Fruit fly (Drosophila melanogaster) whole organism, embryonic: ENCODE results near the gene Sry-alpha.
A peak's percentile ranks its signal among the peaks of the same experiment; 100 is the strongest.

ENCODE experiments used
- Aef1 ChIP-seq: fragments of 200-800 bp; sonication (Bioruptor generic); IDR thresholded peaks from 3 replicates; pipeline ENCODE4 v1.3.6; 2022; ENCODE audit warnings: missing biosample characterization, missing genetic modification characterization
- BtbVII ChIP-seq: fragments of 200-800 bp; sonication (Bioruptor generic); optimal IDR thresholded peaks from 3 replicates; lab custom pipeline; 2017; ENCODE audit warnings: missing biosample characterization, mild to moderate bottlenecking, missing genetic modification characterization
- CG11560 ChIP-seq: fragments of 200-800 bp; sonication (Bioruptor generic); IDR thresholded peaks from 3 replicates; pipeline ENCODE4 v1.3.6; 2022; ENCODE audit warnings: missing biosample characterization, missing genetic modification characterization
- CG11696 ChIP-seq: fragments of 200-800 bp; sonication (Bioruptor generic); IDR thresholded peaks from 2 replicates; pipeline ENCODE4 v1.3.6; 2022; ENCODE audit warnings: missing biosample characterization, missing genetic modification characterization
- CG12236 ChIP-seq: fragments of 200-800 bp; sonication (Bioruptor generic); optimal IDR thresholded peaks from 2 replicates; lab custom pipeline; 2016; ENCODE audit warnings: missing biosample characterization, missing genetic modification characterization
- CG15011 ChIP-seq: fragments of 200-800 bp; sonication (Bioruptor generic); optimal IDR thresholded peaks from 3 replicates; lab custom pipeline; 2018; ENCODE audit warnings: missing biosample characterization, mild to moderate bottlenecking, missing genetic modification characterization
- CG15479 ChIP-seq: fragments of 200-800 bp; sonication (Bioruptor generic); optimal IDR thresholded peaks from 3 replicates; lab custom pipeline; 2019; ENCODE audit warnings: missing biosample characterization, mild to moderate bottlenecking, missing genetic modification characterization, moderate library complexity
- CG1603 ChIP-seq: fragments of 200-800 bp; sonication (Bioruptor generic); optimal IDR thresholded peaks from 2 replicates; lab custom pipeline; 2019; ENCODE audit warnings: missing biosample characterization, mild to moderate bottlenecking, missing genetic modification characterization, moderate library complexity
- CG16815 ChIP-seq: fragments of 200-800 bp; sonication (Bioruptor generic); optimal IDR thresholded peaks from 3 replicates; lab custom pipeline; 2017; ENCODE audit warnings: missing biosample characterization, mild to moderate bottlenecking, missing genetic modification characterization
- CG17385 ChIP-seq: fragments of 200-800 bp; sonication (Bioruptor generic); optimal IDR thresholded peaks from 3 replicates; lab custom pipeline; 2018; ENCODE audit warnings: missing biosample characterization, mild to moderate bottlenecking, missing genetic modification characterization
- CG17912 ChIP-seq: fragments of 200-800 bp; sonication (Bioruptor generic); optimal IDR thresholded peaks from 2 replicates; lab custom pipeline; 2018; ENCODE audit warnings: missing biosample characterization, mild to moderate bottlenecking, missing genetic modification characterization
- CG2889 ChIP-seq: fragments of 200-800 bp; sonication (Bioruptor generic); IDR thresholded peaks from 3 replicates; pipeline ENCODE4 v1.3.6; 2022; ENCODE audit warnings: missing biosample characterization, missing genetic modification characterization
- CG34224 ChIP-seq: fragments of 200-800 bp; sonication (Bioruptor generic); IDR thresholded peaks from 3 replicates; pipeline ENCODE4 v1.3.6; 2022; ENCODE audit warnings: missing biosample characterization, missing genetic modification characterization; ENCODE audit not compliant: partially characterized antibody
- CG3726 ChIP-seq: fragments of 200-800 bp; sonication (Bioruptor generic); IDR thresholded peaks from 3 replicates; pipeline ENCODE4, ENCODE4 v1.3.6; 2022; ENCODE audit warnings: missing biosample characterization, missing genetic modification characterization
- CG4730 ChIP-seq: fragments of 200-800 bp; sonication (Bioruptor generic); IDR thresholded peaks from 2 replicates; pipeline ENCODE4 v1.3.6; 2022; ENCODE audit warnings: missing biosample characterization, missing genetic modification characterization
- CG4820 ChIP-seq: fragments of 200-800 bp; sonication (Bioruptor generic); optimal IDR thresholded peaks from 3 replicates; lab custom pipeline; 2016; ENCODE audit warnings: missing biosample characterization, missing genetic modification characterization
- CG6254 ChIP-seq: fragments of 200-800 bp; sonication (Bioruptor generic); optimal IDR thresholded peaks from 3 replicates; lab custom pipeline; 2017; ENCODE audit warnings: mild to moderate bottlenecking, missing biosample characterization, missing genetic modification reagents, missing genetic modification characterization
- CG6683 ChIP-seq: fragments of 200-800 bp; sonication (Bioruptor generic); optimal IDR thresholded peaks from 2 replicates; lab custom pipeline; 2017; ENCODE audit warnings: missing biosample characterization, mild to moderate bottlenecking, missing genetic modification characterization, missing genetic modification reagents
- CG8765 ChIP-seq: fragments of 200-800 bp; sonication (Bioruptor generic); IDR thresholded peaks from 2 replicates; pipeline ENCODE4 v1.3.6; 2022; ENCODE audit warnings: missing biosample characterization, missing genetic modification characterization
- CG8944 ChIP-seq: fragments of 200-800 bp; sonication (Bioruptor generic); optimal IDR thresholded peaks from 3 replicates; lab custom pipeline; 2016; ENCODE audit warnings: missing biosample characterization, missing genetic modification characterization
- CG9437 ChIP-seq: fragments of 200-800 bp; sonication (Bioruptor generic); optimal IDR thresholded peaks from 2 replicates; lab custom pipeline; 2018; ENCODE audit warnings: missing biosample characterization, mild to moderate bottlenecking, missing genetic modification characterization
- CG9797 ChIP-seq: fragments of 200-800 bp; sonication (Bioruptor generic); optimal IDR thresholded peaks from 3 replicates; lab custom pipeline; 2018; ENCODE audit warnings: missing biosample characterization, mild to moderate bottlenecking, missing genetic modification characterization
- Camta ChIP-seq: fragments of 200-800 bp; sonication (Bioruptor generic); optimal IDR thresholded peaks from 2 replicates; lab custom pipeline; 2016; ENCODE audit warnings: missing biosample characterization, missing genetic modification characterization
- D19B ChIP-seq: fragments of 200-800 bp; sonication (Bioruptor generic); optimal IDR thresholded peaks from 2 replicates; lab custom pipeline; 2017; ENCODE audit warnings: missing biosample characterization, mild to moderate bottlenecking, missing genetic modification characterization
- Dfd ChIP-seq, 2 experiments: fragments of >200 bp; optimal IDR thresholded peaks; 2 replicates each; lab custom pipeline; 2017; ENCODE audit warnings: missing biosample characterization in 2 of 2, missing genetic modification characterization in 2 of 2
- Ets65A ChIP-seq: fragments of 200-800 bp; sonication (Bioruptor generic); peaks from one replicate; lab custom pipeline; 2016; ENCODE audit warnings: missing biosample characterization, missing genetic modification characterization
- Fer3 ChIP-seq: fragments of 200-800 bp; sonication (Bioruptor generic); optimal IDR thresholded peaks from 2 replicates; lab custom pipeline; 2018; ENCODE audit warnings: missing biosample characterization, mild to moderate bottlenecking, missing genetic modification characterization, moderate library complexity
- HmgD ChIP-seq: fragments of 200-800 bp; sonication (Bioruptor generic); optimal IDR thresholded peaks from 3 replicates; lab custom pipeline; 2016; ENCODE audit warnings: missing biosample characterization, missing genetic modification characterization
- MESR4 ChIP-seq: fragments of 200-800 bp; sonication (Bioruptor generic); optimal IDR thresholded peaks from 2 replicates; lab custom pipeline; 2018; ENCODE audit warnings: missing biosample characterization, mild to moderate bottlenecking, missing genetic modification characterization, moderate library complexity
- Mad ChIP-seq: fragments of 200-800 bp; sonication (Bioruptor generic); optimal IDR thresholded peaks from 2 replicates; lab custom pipeline; 2016; ENCODE audit warnings: missing biosample characterization, missing genetic modification characterization
- Mrtf ChIP-seq: fragments of 200-800 bp; sonication (Bioruptor generic); IDR thresholded peaks from 3 replicates; pipeline ENCODE4 v1.3.6; 2022; ENCODE audit warnings: missing biosample characterization, missing genetic modification characterization
- NK7.1 ChIP-seq: fragments of 200-800 bp; sonication (Bioruptor generic); optimal IDR thresholded peaks from 3 replicates; lab custom pipeline; 2016; ENCODE audit warnings: missing biosample characterization, missing genetic modification characterization
- Ravus ChIP-seq: fragments of 200-800 bp; sonication (Bioruptor generic); IDR thresholded peaks from 2 replicates; pipeline ENCODE4 v1.3.6; 2022; ENCODE audit warnings: missing biosample characterization, missing genetic modification characterization
- Ssrp ChIP-seq: fragments of 200-800 bp; sonication (Bioruptor generic); optimal IDR thresholded peaks from 2 replicates; lab custom pipeline; 2018; ENCODE audit warnings: missing biosample characterization, mild to moderate bottlenecking, missing genetic modification characterization, moderate library complexity
- Taf1 ChIP-seq: fragments of 200-800 bp; sonication (Bioruptor generic); IDR thresholded peaks from 2 replicates; pipeline ENCODE4 v1.3.6; 2022; ENCODE audit warnings: missing biosample characterization, missing genetic modification characterization
- Tbp ChIP-seq: fragments of >200 bp; optimal IDR thresholded peaks from 2 replicates; lab custom pipeline; 2018; ENCODE audit warnings: missing biosample characterization, missing genetic modification characterization
- YL-1 ChIP-seq: fragments of 200-800 bp; sonication (Bioruptor generic); optimal IDR thresholded peaks from 3 replicates; lab custom pipeline; 2017; ENCODE audit warnings: missing biosample characterization, mild to moderate bottlenecking, missing genetic modification characterization
- caup ChIP-seq: fragments of 200-800 bp; sonication (Bioruptor generic); optimal IDR thresholded peaks from 3 replicates; lab custom pipeline; 2017; ENCODE audit warnings: missing biosample characterization, mild to moderate bottlenecking, missing genetic modification characterization, moderate library complexity; ENCODE audit not compliant: severe bottlenecking
- dati ChIP-seq: fragments of 200-800 bp; sonication (Bioruptor generic); IDR thresholded peaks from 2 replicates; pipeline ENCODE4 v1.3.6; 2022; ENCODE audit warnings: missing biosample characterization, missing genetic modification characterization
- disco-r ChIP-seq: fragments of 200-800 bp; sonication (Bioruptor generic); optimal IDR thresholded peaks from 2 replicates; lab custom pipeline; 2016; ENCODE audit warnings: missing biosample characterization, missing genetic modification characterization
- gem ChIP-seq: fragments of 200-800 bp; sonication (Bioruptor generic); optimal IDR thresholded peaks from 2 replicates; lab custom pipeline; 2019; ENCODE audit warnings: missing biosample characterization, mild to moderate bottlenecking, missing genetic modification characterization, moderate library complexity
- gro ChIP-seq: fragments of 200-800 bp; sonication (Bioruptor generic); optimal IDR thresholded peaks from 2 replicates; lab custom pipeline; 2016; ENCODE audit warnings: missing biosample characterization, missing genetic modification characterization
- gsb-n ChIP-seq: fragments of 200-800 bp; sonication (Bioruptor generic); optimal IDR thresholded peaks from 3 replicates; lab custom pipeline; 2018; ENCODE audit warnings: missing biosample characterization, mild to moderate bottlenecking, missing genetic modification characterization
- her ChIP-seq: fragments of 200-800 bp; sonication (Bioruptor generic); optimal IDR thresholded peaks from 2 replicates; lab custom pipeline; 2016; ENCODE audit warnings: missing biosample characterization, missing genetic modification characterization
- insv ChIP-seq, 2 experiments: fragments of 200-800 bp; sonication (Bioruptor generic); optimal IDR thresholded peaks; 3 replicates each; lab custom pipeline; 2016 to 2018; ENCODE audit warnings: missing biosample characterization in 2 of 2, missing genetic modification characterization in 2 of 2
- luna ChIP-seq: fragments of 200-800 bp; sonication (Bioruptor generic); optimal IDR thresholded peaks from 2 replicates; lab custom pipeline; 2016; ENCODE audit warnings: missing biosample characterization, missing genetic modification characterization
- nerfin-1 ChIP-seq: fragments of 200-800 bp; sonication (Bioruptor generic); optimal IDR thresholded peaks from 3 replicates; lab custom pipeline; 2019; ENCODE audit warnings: missing biosample characterization, mild to moderate bottlenecking, missing genetic modification characterization, moderate library complexity
- pzg ChIP-seq: fragments of 200-800 bp; sonication (Bioruptor generic); optimal IDR thresholded peaks from 3 replicates; lab custom pipeline; 2018; ENCODE audit warnings: missing biosample characterization, mild to moderate bottlenecking, missing genetic modification characterization, moderate library complexity
- ranshi ChIP-seq: fragments of 200-800 bp; sonication (Bioruptor generic); IDR thresholded peaks from 2 replicates; pipeline ENCODE4 v1.3.6; 2022; ENCODE audit warnings: missing biosample characterization, missing genetic modification characterization
- slp2 ChIP-seq: fragments of 200-800 bp; sonication (Bioruptor generic); optimal IDR thresholded peaks from 2 replicates; lab custom pipeline; 2016; ENCODE audit warnings: missing biosample characterization, missing genetic modification characterization
- sqz ChIP-seq: fragments of 200-800 bp; sonication (Bioruptor generic); optimal IDR thresholded peaks from 3 replicates; lab custom pipeline; 2018; ENCODE audit warnings: missing biosample characterization, mild to moderate bottlenecking, missing genetic modification characterization
- twi ChIP-seq: fragments of 200-800 bp; optimal IDR thresholded peaks from 2 replicates; lab custom pipeline; 2019; ENCODE audit warnings: missing biosample characterization, mild to moderate bottlenecking, missing genetic modification characterization, moderate library complexity
- vvl ChIP-seq: fragments of 200-800 bp; sonication (Bioruptor generic); IDR thresholded peaks from 2 replicates; pipeline ENCODE4 v1.3.6; 2022; ENCODE audit warnings: missing biosample characterization, missing genetic modification characterization
- wor ChIP-seq: fragments of 200-800 bp; sonication (Bioruptor generic); IDR thresholded peaks from 2 replicates; pipeline ENCODE4 v1.3.6; 2022; ENCODE audit warnings: missing biosample characterization, missing genetic modification characterization

Sry-alpha gene

DNA sequence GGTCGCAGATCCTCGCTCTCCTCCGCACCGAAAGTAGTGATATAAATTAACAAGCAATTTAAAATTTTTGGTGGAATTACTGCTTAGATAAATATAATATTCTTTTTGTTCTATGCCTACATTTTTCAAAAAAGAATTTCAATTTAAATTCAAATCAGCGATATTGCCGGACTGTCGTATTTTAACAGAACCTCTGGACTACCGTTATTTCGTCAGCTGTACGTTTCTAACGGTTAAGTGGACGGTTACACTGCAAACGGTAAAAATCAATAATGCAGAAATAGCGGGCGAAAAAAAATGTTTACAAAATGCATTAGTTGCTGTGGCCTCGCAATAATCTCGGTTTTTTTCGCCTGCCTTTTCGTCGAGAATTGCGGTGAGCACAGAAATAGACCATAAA, 39.2 kb upstream of the Sry-alpha start, which contains the start of gene Tace (continued):
- TF ChIP-seq Taf1 (GFP tag; lab: Robert Waterston, UW): no peak
- no peak for TF ChIP-seq gro (GFP tag; lab: Kevin White, UChicago)
- no peak for TF ChIP-seq CG16815 (GFP tag; lab: Kevin White, UChicago)
- TF ChIP-seq D19B (GFP tag; lab: Kevin White, UChicago): no peak
- TF ChIP-seq CG9437 (GFP tag; lab: Kevin White, UChicago): no peak
- no peak for TF ChIP-seq Camta
- no peak for TF ChIP-seq CG2889 (GFP tag; lab: Robert Waterston, UW)
- no peak for TF ChIP-seq CG6683 (GFP tag; lab: Kevin White, UChicago)
- no peak for TF ChIP-seq her
- no peak for TF ChIP-seq Tbp (GFP tag; lab: Kevin White, UChicago)
- TF ChIP-seq Ravus (GFP tag; lab: Robert Waterston, UW): no peak
- TF ChIP-seq nerfin-1 (tag; lab: Kevin White, UChicago): peak; percentile 30
- no peak for TF ChIP-seq CG11560
- no peak for TF ChIP-seq dati (GFP tag; lab: Robert Waterston, UW)
- no peak for TF ChIP-seq CG4730
- TF ChIP-seq BtbVII: no peak
- no peak for TF ChIP-seq Ets65A (GFP tag; lab: Kevin White, UChicago)
- TF ChIP-seq CG8944 (GFP tag; lab: Kevin White, UChicago): no peak
- no peak for TF ChIP-seq sqz (GFP tag; lab: Kevin White, UChicago)
- peak; percentile 15 for TF ChIP-seq CG9797
- TF ChIP-seq pzg (GFP tag; lab: Kevin White, UChicago): peak; percentile 44
- TF ChIP-seq slp2 (GFP tag; lab: Kevin White, UChicago): no peak
- no peak for TF ChIP-seq luna (GFP tag; lab: Kevin White, UChicago)
- peak; percentile 5 for TF ChIP-seq YL-1 (GFP tag; lab: Kevin White, UChicago)
- no peak for TF ChIP-seq CG4820 (GFP tag; lab: Kevin White, UChicago)
- TF ChIP-seq twi (tag; lab: Kevin White, UChicago): no peak
- TF ChIP-seq CG1603 (tag; lab: Kevin White, UChicago): peak; percentile 16
- TF ChIP-seq Mrtf: no peak
- TF ChIP-seq vvl: no peak
- no peak for TF ChIP-seq CG34224
- TF ChIP-seq MESR4 (GFP tag; lab: Kevin White, UChicago): peak; percentile 39
- no peak for TF ChIP-seq CG3726 (GFP tag; lab: Robert Waterston, UW)
- no peak for TF ChIP-seq gsb-n (tag; lab: Kevin White, UChicago)
- TF ChIP-seq insv (GFP tag; optimal IDR thresholded peaks at IDR 0.05; lab: Kevin White, UChicago): peak in 1 of 2 experiments; percentile 96
- no peak for TF ChIP-seq caup (GFP tag; lab: Kevin White, UChicago)
- TF ChIP-seq CG17385 (GFP tag; lab: Kevin White, UChicago): no peak
- TF ChIP-seq CG8765 (GFP tag; lab: Robert Waterston, UW): no peak
- no peak for TF ChIP-seq Mad (GFP tag; lab: Kevin White, UChicago)
- no peak for TF ChIP-seq CG15011
- TF ChIP-seq, all 482 proteins: peak for 20

DNA sequence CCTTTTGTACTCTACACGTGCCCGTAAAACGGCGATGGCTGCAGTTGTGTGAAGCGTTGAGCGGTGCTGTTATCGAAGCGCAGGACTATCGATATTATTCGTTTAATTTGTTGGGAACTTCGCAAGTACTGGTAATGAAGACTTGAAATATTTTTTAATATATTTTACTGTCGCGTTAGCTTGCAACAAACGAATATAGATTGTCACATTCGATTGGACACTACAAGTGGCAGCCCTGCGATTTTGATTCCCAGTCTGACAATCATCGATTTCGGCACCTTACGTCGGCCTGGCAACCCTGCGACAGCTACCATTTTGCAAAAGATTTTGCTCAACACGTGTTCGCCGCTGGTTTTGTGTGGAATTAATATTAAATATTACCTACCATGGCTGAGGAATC, 34.9 kb upstream of the Sry-alpha start, which contains the start of the genes Nlp and Nph:
TSS of gene Nlp (plus strand) at position 138 of the 400 bp plus-strand sequence.
TSS of gene Nph (minus strand) at position 214 of the 400 bp plus-strand sequence.
- TF ChIP-seq wor (GFP tag; lab: Robert Waterston, UW) (no peak), CG17912 (no peak), HmgD (GFP tag; lab: Kevin White, UChicago) (no peak), Fer3 (tag; lab: Kevin White, UChicago) (no peak), Dfd (GFP tag; optimal IDR thresholded peaks at IDR 0.05; lab: Kevin White, UChicago) (no peak), gem (tag; lab: Kevin White, UChicago) (no peak), CG12236 (GFP tag; lab: Kevin White, UChicago) (no peak), CG6254 (GFP tag; lab: Kevin White, UChicago) (no peak), ranshi (GFP tag; lab: Robert Waterston, UW) (no peak), CG11696 (no peak), CG15479 (no peak), Ssrp (tag; lab: Kevin White, UChicago) (no peak), Aef1 (GFP tag; lab: Robert Waterston, UW) (no peak), NK7.1 (GFP tag; lab: Kevin White, UChicago) (no peak), CG8765 (GFP tag; lab: Robert Waterston, UW) (no peak), disco-r (GFP tag; lab: Kevin White, UChicago) (no peak)
